Fruit fly (Drosophila melanogaster) whole organism, adult: ENCODE measurements around the gene ND-B16.6.

ENCODE experiments used
- CG11617 ChIP-seq: fragments of 200-800 bp; sonication (Bioruptor generic); optimal IDR thresholded peaks from 2 replicates; lab custom pipeline; 2017; ENCODE audit warnings: mild to moderate bottlenecking, missing biosample characterization, missing genetic modification reagents, missing genetic modification characterization
- CG12768 ChIP-seq: fragments of 200-800 bp; sonication (Bioruptor generic); optimal IDR thresholded peaks from 2 replicates; lab custom pipeline; 2017; ENCODE audit warnings: missing biosample characterization, missing genetic modification characterization, mild to moderate bottlenecking, moderate library complexity, missing genetic modification reagents
- CG14711 ChIP-seq: fragments of 200-800 bp; sonication (Bioruptor generic); optimal IDR thresholded peaks from 2 replicates; lab custom pipeline; 2018; ENCODE audit warnings: missing biosample characterization, mild to moderate bottlenecking, missing genetic modification characterization, moderate library complexity
- CG1620 ChIP-seq: fragments of 200-800 bp; sonication (Bioruptor generic); optimal IDR thresholded peaks from 2 replicates; lab custom pipeline; 2016; ENCODE audit warnings: missing biosample characterization, missing genetic modification characterization
- CG33017 ChIP-seq: fragments of 200-800 bp; sonication (Bioruptor generic); optimal IDR thresholded peaks from 2 replicates; lab custom pipeline; 2018; ENCODE audit warnings: missing biosample characterization, mild to moderate bottlenecking, missing genetic modification characterization, moderate library complexity
- CG5204 ChIP-seq: fragments of 200-800 bp; sonication (Bioruptor generic); optimal IDR thresholded peaks from 2 replicates; lab custom pipeline; 2016; ENCODE audit warnings: missing biosample characterization, missing genetic modification characterization
- CG7045 ChIP-seq: fragments of 200-800 bp; sonication (Bioruptor generic); optimal IDR thresholded peaks from 2 replicates; lab custom pipeline; 2017; ENCODE audit warnings: missing biosample characterization, mild to moderate bottlenecking, missing genetic modification characterization
- CG7101 ChIP-seq: fragments of 200-800 bp; sonication (Bioruptor generic); optimal IDR thresholded peaks from 2 replicates; lab custom pipeline; 2018; ENCODE audit warnings: missing biosample characterization, mild to moderate bottlenecking, missing genetic modification characterization, moderate library complexity
- Clk ChIP-seq: fragments of 200-800 bp; sonication (Bioruptor generic); optimal IDR thresholded peaks from 2 replicates; lab custom pipeline; 2017; ENCODE audit warnings: missing biosample characterization, missing genetic modification characterization
- Crg-1 ChIP-seq: fragments of 200-800 bp; sonication (Bioruptor generic); optimal IDR thresholded peaks from 2 replicates; lab custom pipeline; 2016; ENCODE audit warnings: missing biosample characterization, missing genetic modification characterization
- Hr96 ChIP-seq: fragments of 200-800 bp; sonication (Bioruptor generic); optimal IDR thresholded peaks from 2 replicates; lab custom pipeline; 2016; ENCODE audit warnings: missing biosample characterization, missing genetic modification characterization
- Mnt ChIP-seq: fragments of 200-800 bp; sonication (Bioruptor generic); optimal IDR thresholded peaks from 2 replicates; lab custom pipeline; 2016; ENCODE audit warnings: missing biosample characterization, mild to moderate bottlenecking, missing genetic modification characterization
- bab1 ChIP-seq: fragments of 200-800 bp; sonication (Bioruptor generic); optimal IDR thresholded peaks from 3 replicates; lab custom pipeline; 2019; ENCODE audit warnings: missing biosample characterization, mild to moderate bottlenecking, missing genetic modification characterization, moderate library complexity
- cic ChIP-seq: fragments of 200-800 bp; sonication (Bioruptor generic); optimal IDR thresholded peaks from 2 replicates; lab custom pipeline; 2017; ENCODE audit warnings: missing biosample characterization, mild to moderate bottlenecking, missing genetic modification characterization, moderate library complexity
- cnc ChIP-seq, 2 experiments: fragments of >200 bp; optimal IDR thresholded peaks; 2 replicates each; lab custom pipeline; 2017
- kay ChIP-seq: fragments of 200-800 bp; sonication (Bioruptor generic); peaks from one replicate; lab custom pipeline; 2016; ENCODE audit warnings: missing biosample characterization, missing genetic modification characterization, borderline replicate concordance
- ovo ChIP-seq: fragments of 200-800 bp; sonication (Bioruptor generic); optimal IDR thresholded peaks from 2 replicates; lab custom pipeline; 2016; ENCODE audit warnings: missing biosample characterization, missing genetic modification characterization
- pad ChIP-seq: fragments of 200-800 bp; sonication (Bioruptor generic); optimal IDR thresholded peaks from 3 replicates; lab custom pipeline; 2017; ENCODE audit warnings: missing biosample characterization, missing genetic modification characterization, mild to moderate bottlenecking, moderate library complexity, missing genetic modification reagents
- tj ChIP-seq: fragments of 200-800 bp; sonication (Bioruptor generic); optimal IDR thresholded peaks from 3 replicates; lab custom pipeline; 2017; ENCODE audit warnings: missing biosample characterization, mild to moderate bottlenecking, missing genetic modification characterization, moderate library complexity
- toe ChIP-seq: fragments of 200-800 bp; sonication (Bioruptor generic); optimal IDR thresholded peaks from 2 replicates; lab custom pipeline; 2016; ENCODE audit warnings: missing biosample characterization, missing genetic modification characterization

ND-B16.6 gene

dm6 chrX:6343323-6343722 is 6.9 kb downstream of the ND-B16.6 start:
- no peak for TF ChIP-seq CG7045
- TF ChIP-seq CG1620 (GFP tag; lab: Kevin White, UChicago) = no peak
- no peak for TF ChIP-seq CG12768 (GFP tag; lab: Kevin White, UChicago)
- no peak for TF ChIP-seq Hr96 (GFP tag; lab: Kevin White, UChicago)
- TF ChIP-seq bab1 (GFP tag; lab: Kevin White, UChicago) = no peak
- no peak for TF ChIP-seq pad (GFP tag; lab: Kevin White, UChicago)
- TF ChIP-seq CG7101 (tag; lab: Kevin White, UChicago) = no peak
- TF ChIP-seq Crg-1 (GFP tag; lab: Kevin White, UChicago) = no peak
- no peak for TF ChIP-seq Mnt (GFP tag; lab: Kevin White, UChicago)
- no peak for TF ChIP-seq CG33017
- TF ChIP-seq ovo = no peak
- TF ChIP-seq toe (GFP tag; lab: Kevin White, UChicago) = no peak
- no peak for TF ChIP-seq CG5204 (GFP tag; lab: Kevin White, UChicago)

- TF ChIP-seq tj = peak; percentile 68
- TF ChIP-seq cic = peak; percentile 35
- peak; percentile 82 to 83 for TF ChIP-seq cnc (optimal IDR thresholded peaks at IDR 0.05; lab: Kevin White, UChicago)
- TF ChIP-seq Mnt (GFP tag; lab: Kevin White, UChicago) = no peak
These were observed 8.5 kb downstream of the ND-B16.6 start for dm6 chrX:6341678-6342077.

DNA sequence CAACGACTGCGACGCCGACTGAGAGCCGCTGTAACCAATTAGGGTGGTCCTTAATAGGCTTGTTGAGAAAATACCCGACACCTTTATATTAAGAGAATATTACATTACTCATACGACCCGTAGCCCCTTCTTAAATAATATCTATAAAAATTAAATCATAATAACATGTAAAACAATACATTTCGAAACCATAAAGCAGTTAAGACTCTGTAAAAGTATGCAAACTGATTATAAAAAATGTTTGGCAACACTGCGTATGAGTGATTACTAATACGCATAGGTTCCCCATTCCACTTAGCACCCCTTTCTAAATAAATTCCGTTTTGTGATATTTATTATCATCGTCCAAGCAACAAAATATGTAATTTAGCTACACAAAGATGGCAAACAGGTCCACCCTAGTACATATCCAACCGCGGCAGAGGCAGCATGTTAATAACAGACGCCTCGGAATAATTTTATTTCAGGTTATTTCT is 9.6 kb downstream of the ND-B16.6 start:
- TF ChIP-seq CG11617 (GFP tag; lab: Kevin White, UChicago) (peak; percentile 88), CG5204 (GFP tag; lab: Kevin White, UChicago) (peak; percentile 51), CG1620 (GFP tag; lab: Kevin White, UChicago) (peak; percentile 46), ovo (no peak), CG7101 (tag; lab: Kevin White, UChicago) (peak; percentile 80), Crg-1 (GFP tag; lab: Kevin White, UChicago) (peak; percentile 60), CG12768 (GFP tag; lab: Kevin White, UChicago) (no peak), bab1 (GFP tag; lab: Kevin White, UChicago) (peak; percentile 94), Mnt (GFP tag; lab: Kevin White, UChicago) (no peak), cnc (optimal IDR thresholded peaks at IDR 0.05; lab: Kevin White, UChicago) (no peak), kay (GFP tag; lab: Kevin White, UChicago) (no peak), cic (no peak), Clk (GFP tag; lab: Kevin White, UChicago) (no peak), CG7045 (peak; percentile 49), CG14711 (peak; percentile 60), Hr96 (GFP tag; lab: Kevin White, UChicago) (peak; percentile 52), pad (GFP tag; lab: Kevin White, UChicago) (peak; percentile 77), toe (GFP tag; lab: Kevin White, UChicago) (no peak), tj (peak; percentile 64), CG33017 (peak; percentile 17)

DNA sequence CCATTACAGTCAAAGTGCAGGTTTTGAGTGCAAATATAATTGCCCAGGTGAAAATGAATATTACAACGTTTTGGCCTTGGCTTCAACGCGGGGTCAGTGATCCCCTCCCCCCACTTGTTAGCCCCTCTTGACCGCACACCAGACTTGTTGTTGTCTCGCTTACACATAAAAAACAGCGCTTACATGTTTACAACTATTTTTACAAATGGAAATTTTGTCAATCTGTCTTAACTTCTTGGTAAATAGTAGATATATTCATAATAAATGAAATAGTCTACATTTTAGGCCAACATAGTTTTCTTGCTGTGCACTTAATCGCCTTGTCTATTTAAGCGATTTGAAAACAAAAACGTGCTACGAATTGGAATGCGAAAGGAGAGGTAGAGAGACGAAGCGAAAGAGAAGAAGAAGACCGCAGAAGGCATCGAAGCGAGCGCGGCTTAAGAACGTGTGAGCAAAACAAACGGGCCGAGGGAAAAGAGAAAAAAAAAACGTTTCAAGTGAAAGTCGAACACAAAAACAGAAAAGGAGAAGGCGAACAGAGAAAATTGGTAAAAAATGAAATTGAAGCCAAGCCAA is 10.1 kb downstream of the ND-B16.6 start:
- TF ChIP-seq CG1620 (GFP tag; lab: Kevin White, UChicago) (peak; percentile 10), CG33017 (peak; percentile 47), CG7045 (no peak), CG5204 (GFP tag; lab: Kevin White, UChicago) (no peak), CG14711 (peak; percentile 63), Clk (GFP tag; lab: Kevin White, UChicago) (no peak), CG12768 (GFP tag; lab: Kevin White, UChicago) (no peak), CG7101 (tag; lab: Kevin White, UChicago) (peak; percentile 39), Crg-1 (GFP tag; lab: Kevin White, UChicago) (no peak)

DNA sequence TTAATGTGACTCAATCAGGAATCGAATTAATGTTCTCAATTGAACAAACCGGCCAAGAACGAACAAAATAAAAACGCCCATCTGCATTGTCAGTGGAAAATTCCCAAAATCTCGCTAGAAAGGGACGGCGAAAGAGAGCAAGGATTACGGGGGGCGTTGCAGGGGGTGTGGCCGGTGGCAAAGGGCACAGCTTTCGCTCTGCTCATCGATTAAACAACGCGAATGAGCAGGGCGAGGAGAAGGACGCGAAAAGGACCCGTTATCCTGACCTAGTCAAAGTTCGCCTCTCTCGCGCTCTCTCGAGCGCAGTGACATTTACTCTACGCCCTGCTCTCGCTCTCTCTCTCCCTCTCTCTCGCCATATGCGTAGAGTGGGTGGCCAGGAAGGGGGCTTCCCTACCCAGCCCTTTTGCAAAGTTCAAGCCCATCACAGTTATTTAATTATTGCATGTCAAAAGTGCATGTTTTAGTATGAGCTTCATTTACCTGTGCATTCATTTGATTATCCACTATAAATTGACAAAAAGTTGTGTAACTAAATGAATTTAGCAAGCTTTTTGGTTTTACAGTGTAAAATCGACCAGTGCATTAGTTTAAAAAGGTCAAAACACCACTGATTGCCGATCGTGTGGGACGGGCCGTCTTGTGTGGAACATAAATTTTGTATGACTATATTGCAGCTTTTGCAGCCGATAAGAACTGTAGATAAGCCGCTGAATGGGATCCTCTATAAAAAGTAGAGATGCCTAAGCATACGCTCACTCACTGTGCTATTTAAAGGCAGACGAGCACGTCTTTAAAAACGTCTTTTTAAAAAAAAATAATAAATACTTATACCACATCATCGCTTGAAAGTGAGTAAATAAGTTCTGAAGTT is 11.2 kb downstream of the ND-B16.6 start:
- TF ChIP-seq tj (peak; percentile 13), CG7101 (tag; lab: Kevin White, UChicago) (peak; percentile 17), bab1 (GFP tag; lab: Kevin White, UChicago) (no peak)

DNA sequence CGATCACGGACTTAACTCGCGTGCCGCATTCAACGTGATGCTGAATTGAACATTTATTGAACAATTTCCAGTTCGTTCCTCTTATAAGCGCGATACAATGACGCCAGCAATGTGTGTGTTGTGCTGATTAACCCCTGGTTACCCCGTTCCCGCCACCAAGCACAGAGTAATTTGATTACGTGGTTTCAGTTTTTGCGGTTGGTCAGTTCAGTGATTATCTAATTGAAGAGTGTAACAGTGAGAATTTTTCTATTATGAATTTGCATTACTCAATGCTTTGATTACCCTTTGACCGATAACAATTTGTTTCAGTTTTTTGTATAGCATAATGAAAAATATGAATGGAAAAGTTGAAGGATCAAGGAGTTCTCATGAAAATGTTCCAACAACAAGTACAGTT is 12.5 kb downstream of the ND-B16.6 start, which contains the start of gene CG3842:
Gene CG3842, plus strand, starts transcription at position 61 of the 400 bp plus-strand sequence.
- TF ChIP-seq CG12768 (GFP tag; lab: Kevin White, UChicago) (no peak), Mnt (GFP tag; lab: Kevin White, UChicago) (no peak), toe (GFP tag; lab: Kevin White, UChicago) (no peak), CG7101 (tag; lab: Kevin White, UChicago) (no peak), CG11617 (GFP tag; lab: Kevin White, UChicago) (no peak)
